Fruit fly (Drosophila melanogaster): ENCODE measurements around the gene Mnr.

Mnr gene

DNA sequence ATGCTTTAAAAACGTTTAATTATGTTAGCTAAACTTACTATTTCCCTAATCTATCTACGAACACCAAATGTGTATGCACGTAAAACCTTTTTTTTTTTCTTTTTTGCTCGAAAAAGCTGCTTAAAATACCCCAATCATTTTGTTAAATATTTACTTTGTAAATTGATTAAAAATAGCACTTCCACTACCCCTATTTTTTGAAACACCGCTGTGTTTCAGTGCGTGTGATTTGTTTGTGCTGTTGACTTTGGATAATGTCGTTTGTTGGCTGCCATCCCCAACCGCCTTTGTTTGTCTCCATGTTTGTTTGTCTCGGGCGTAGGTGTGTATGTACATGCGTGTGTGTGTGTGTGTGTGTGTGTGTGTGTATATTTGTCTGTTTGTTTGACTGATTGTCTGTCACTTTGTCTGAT, 39.2 kb downstream of the Mnr start (continued):
- TF ChIP-seq pros (GFP tag; optimal IDR thresholded peaks at IDR 0.05) (no peak), twi (tag; optimal IDR thresholded peaks at IDR 0.05) (peak; percentile 24), CG3726 (GFP tag; IDR thresholded peaks at IDR 0.05) (0 out of 3 replicates have a peak, but pooled peaks have one; percentile 25), trem (tag; optimal IDR thresholded peaks at IDR 0.05) (no peak), CG10565 (GFP tag; optimal IDR thresholded peaks at IDR 0.05) (no peak), caup (GFP tag; optimal IDR thresholded peaks at IDR 0.05; ENCODE audit: severe bottlenecking) (peak; percentile 17), Aef1 (GFP tag; IDR thresholded peaks at IDR 0.05) (no peak), schlank (tag; optimal IDR thresholded peaks at IDR 0.05) (no peak), cg (GFP tag; optimal IDR thresholded peaks at IDR 0.05) (peak; percentile 14), crp (GFP tag; optimal IDR thresholded peaks at IDR 0.05) (peak in 1 of 2 experiments; percentile 13), Optix (GFP tag; IDR thresholded peaks at IDR 0.05) (peak; percentile 59), CG17359 (tag; optimal IDR thresholded peaks at IDR 0.05) (peak; percentile 45), CG30403 (GFP tag; optimal IDR thresholded peaks at IDR 0.05) (peak; percentile 47), Fer1 (GFP tag; optimal IDR thresholded peaks at IDR 0.05) (no peak), D19A (tag; optimal IDR thresholded peaks at IDR 0.05) (peak; percentile 32), CG13287 (GFP tag; IDR thresholded peaks at IDR 0.05; ENCODE audit: partially characterized antibody) (no peak), CG15514 (GFP tag; optimal IDR thresholded peaks at IDR 0.05) (peak; percentile 16), CG15011 (GFP tag; optimal IDR thresholded peaks at IDR 0.05) (peak; percentile 22), cwo (GFP tag; optimal IDR thresholded peaks at IDR 0.05) (peak; percentile 4), CG14014 (GFP tag; IDR thresholded peaks at IDR 0.05) (no peak), Doc3 (GFP tag; IDR thresholded peaks at IDR 0.05; ENCODE audit: partially characterized antibody) (no peak), wor (GFP tag; IDR thresholded peaks at IDR 0.05) (no peak), CG10147 (GFP tag; optimal IDR thresholded peaks at IDR 0.05) (no peak), nmo (GFP tag; optimal IDR thresholded peaks at IDR 0.05) (peak; percentile 50), CG17385 (GFP tag; optimal IDR thresholded peaks at IDR 0.05) (peak; percentile 15), row (GFP tag; IDR thresholded peaks at IDR 0.05) (peak; percentile 39; the same call in 1 of the 3 replicates), corto (GFP tag; optimal IDR thresholded peaks at IDR 0.05) (no peak), tll (GFP tag; optimal IDR thresholded peaks at IDR 0.05) (no peak), fd96Cb (tag; optimal IDR thresholded peaks at IDR 0.05) (peak; percentile 52), knrl (GFP tag; IDR thresholded peaks at IDR 0.05; ENCODE audit: partially characterized antibody) (no peak), CG1529 (GFP tag; optimal IDR thresholded peaks at IDR 0.05) (peak; percentile 44), pho (GFP tag; optimal IDR thresholded peaks at IDR 0.05) (peak; percentile 43), Asciz (GFP tag; optimal IDR thresholded peaks at IDR 0.05) (peak; percentile 42), Taf1 (GFP tag; IDR thresholded peaks at IDR 0.05) (no peak), pita (GFP tag; optimal IDR thresholded peaks at IDR 0.05) (no peak), bcd (GFP tag; optimal IDR thresholded peaks at IDR 0.05) (peak; percentile 55), CG4707 (GFP tag; optimal IDR thresholded peaks at IDR 0.05) (peak; percentile 30), CG7556 (GFP tag; optimal IDR thresholded peaks at IDR 0.05) (peak; percentile 73), disco-r (GFP tag; optimal IDR thresholded peaks at IDR 0.05) (peak; percentile 3), danr (GFP tag; IDR thresholded peaks at IDR 0.05) (no peak), croc (GFP tag; conservative IDR thresholded peaks at IDR 0.05) (no peak), kay (GFP tag; optimal IDR thresholded peaks at IDR 0.05) (peak; percentile 32), Hey (tag; optimal IDR thresholded peaks at IDR 0.05) (peak; percentile 57), pnt (GFP tag; optimal IDR thresholded peaks at IDR 0.05) (peak; percentile 36), Sin3A (optimal IDR thresholded peaks at IDR 0.05) (no peak), CG43689 (GFP tag; IDR thresholded peaks at IDR 0.05) (0 out of 2 replicates have a peak, but pooled peaks have one; percentile 17), gsb-n (tag; optimal IDR thresholded peaks at IDR 0.05) (peak; percentile 46), Tbp (GFP tag; optimal IDR thresholded peaks at IDR 0.05) (no peak), YL-1 (GFP tag; optimal IDR thresholded peaks at IDR 0.05) (peak; percentile 27), Rx (GFP tag; IDR thresholded peaks at IDR 0.05) (no peak)

Measured in whole organism, embryonic.